Worm (Caenorhabditis elegans) whole organism, L2 larva: ENCODE measurements around the gene F28B4.3.

ENCODE experiments used
- C34F6.9 ChIP-seq: fragments of 150-350 bp; optimal IDR thresholded peaks from 2 replicates; lab custom pipeline; 2014; ENCODE audit warnings: missing biosample characterization, missing genetic modification characterization
- F13H6.1 ChIP-seq: sonication (generic microtip); optimal IDR thresholded peaks from 2 replicates; lab custom pipeline; 2016; ENCODE audit warnings: missing genetic modification characterization, missing compliant biosample characterization
- Y55F3AM.14 ChIP-seq: fragments of 200-800 bp; sonication (Bioruptor generic); optimal IDR thresholded peaks from 2 replicates; lab custom pipeline; 2018; ENCODE audit warnings: mild to moderate bottlenecking, missing genetic modification characterization, missing compliant biosample characterization
- crh-2 ChIP-seq: sonication (generic microtip); optimal IDR thresholded peaks from 2 replicates; lab custom pipeline; 2017; ENCODE audit warnings: missing biosample characterization, missing genetic modification characterization
- dmd-4 ChIP-seq: sonication (generic microtip); optimal IDR thresholded peaks from 2 replicates; lab custom pipeline; 2017; ENCODE audit warnings: missing biosample characterization, missing genetic modification characterization
- elt-3 ChIP-seq: sonication (generic microtip); optimal IDR thresholded peaks from 2 replicates; lab custom pipeline; 2017; ENCODE audit warnings: missing biosample characterization, missing genetic modification characterization
- fos-1 ChIP-seq: fragments of 150-350 bp; optimal IDR thresholded peaks from 2 replicates; lab custom pipeline; 2014; ENCODE audit warnings: missing biosample characterization, missing genetic modification characterization
- lin-11 ChIP-seq: fragments of 150-350 bp; sonication (generic microtip); optimal IDR thresholded peaks from 2 replicates; lab custom pipeline; 2014; ENCODE audit warnings: missing biosample characterization, missing genetic modification characterization, inconsistent platforms, mixed read lengths
- lin-13 ChIP-seq: fragments of 150-350 bp; optimal IDR thresholded peaks from 2 replicates; lab custom pipeline; 2014; ENCODE audit warnings: missing biosample characterization, missing genetic modification reagents, missing genetic modification characterization
- lin-39 ChIP-seq: fragments of 150-350 bp; optimal IDR thresholded peaks from 2 replicates; lab custom pipeline; 2014; ENCODE audit warnings: missing biosample characterization, missing genetic modification reagents, missing genetic modification characterization
- mab-5 ChIP-seq: fragments of 150-350 bp; optimal IDR thresholded peaks from 2 replicates; lab custom pipeline; 2014; ENCODE audit warnings: missing biosample characterization, missing genetic modification characterization
- mbf-1 ChIP-seq: sonication (generic microtip); optimal IDR thresholded peaks from 2 replicates; lab custom pipeline; 2017; ENCODE audit warnings: missing biosample characterization, missing genetic modification characterization
- mdl-1 ChIP-seq, 2 experiments: fragments of 150-350 bp in 1 of 2; sonication (generic microtip) in 1 of 2; optimal IDR thresholded peaks; 2 replicates each; lab custom pipeline; 2017; ENCODE audit warnings: missing biosample characterization in 2 of 2, missing genetic modification characterization in 2 of 2
- nhr-10 ChIP-seq: sonication (generic microtip); optimal IDR thresholded peaks from 2 replicates; lab custom pipeline; 2017; ENCODE audit warnings: missing biosample characterization, missing genetic modification characterization
- nhr-12 ChIP-seq: fragments of 150-350 bp; optimal IDR thresholded peaks from 2 replicates; lab custom pipeline; 2014; ENCODE audit warnings: missing biosample characterization, missing genetic modification characterization
- nhr-129 ChIP-seq: fragments of 150-350 bp; optimal IDR thresholded peaks from 2 replicates; lab custom pipeline; 2014; ENCODE audit warnings: missing biosample characterization, missing genetic modification characterization
- nhr-21 ChIP-seq: fragments of 150-350 bp; optimal IDR thresholded peaks from 2 replicates; lab custom pipeline; 2014; ENCODE audit warnings: missing biosample characterization, missing genetic modification characterization
- nhr-23 ChIP-seq: fragments of 150-350 bp; optimal IDR thresholded peaks from 2 replicates; lab custom pipeline; 2014; ENCODE audit warnings: missing biosample characterization, missing genetic modification reagents, missing genetic modification characterization
- nhr-237 ChIP-seq: fragments of 150-350 bp; optimal IDR thresholded peaks from 2 replicates; lab custom pipeline; 2014; ENCODE audit warnings: missing biosample characterization, missing genetic modification characterization
- nhr-25 ChIP-seq: fragments of 150-350 bp; sonication (generic microtip); optimal IDR thresholded peaks from 3 replicates; lab custom pipeline; 2014; ENCODE audit warnings: missing biosample characterization, missing genetic modification characterization
- peb-1 ChIP-seq: fragments of 150-350 bp; optimal IDR thresholded peaks from 2 replicates; lab custom pipeline; 2014; ENCODE audit warnings: missing biosample characterization, missing genetic modification characterization
- sem-4 ChIP-seq: fragments of 150-350 bp; optimal IDR thresholded peaks from 2 replicates; lab custom pipeline; 2014; ENCODE audit warnings: missing biosample characterization, missing genetic modification reagents, missing genetic modification characterization
- skn-1 ChIP-seq: sonication (generic microtip); optimal IDR thresholded peaks from 2 replicates; lab custom pipeline; 2017; ENCODE audit warnings: missing biosample characterization, missing genetic modification characterization
- sma-3 ChIP-seq: sonication (generic microtip); optimal IDR thresholded peaks from 2 replicates; lab custom pipeline; 2016; ENCODE audit warnings: missing genetic modification reagents, missing genetic modification characterization, missing compliant biosample characterization
- sma-9 ChIP-seq, 2 experiments: fragments of 150-350 bp in 1 of 2; sonication (generic microtip) in 1 of 2; optimal IDR thresholded peaks; 2 replicates each; lab custom pipeline; 2014 to 2016; ENCODE audit warnings: missing genetic modification characterization in 2 of 2, mild to moderate bottlenecking in 1 of 2, missing biosample characterization in 1 of 2, missing compliant biosample characterization in 1 of 2, missing genetic modification reagents in 1 of 2, moderate library complexity in 1 of 2
- unc-62 ChIP-seq: fragments of 150-350 bp; optimal IDR thresholded peaks from 2 replicates; lab custom pipeline; 2014; ENCODE audit warnings: missing biosample characterization, missing genetic modification reagents, missing genetic modification characterization
- zag-1 ChIP-seq: fragments of 150-350 bp; optimal IDR thresholded peaks from 2 replicates; lab custom pipeline; 2014; ENCODE audit warnings: missing biosample characterization, missing genetic modification characterization
- ztf-11 ChIP-seq: sonication (generic microtip); optimal IDR thresholded peaks from 2 replicates; lab custom pipeline; 2017; ENCODE audit warnings: missing biosample characterization, missing genetic modification characterization

The F28B4.3 gene

DNA sequence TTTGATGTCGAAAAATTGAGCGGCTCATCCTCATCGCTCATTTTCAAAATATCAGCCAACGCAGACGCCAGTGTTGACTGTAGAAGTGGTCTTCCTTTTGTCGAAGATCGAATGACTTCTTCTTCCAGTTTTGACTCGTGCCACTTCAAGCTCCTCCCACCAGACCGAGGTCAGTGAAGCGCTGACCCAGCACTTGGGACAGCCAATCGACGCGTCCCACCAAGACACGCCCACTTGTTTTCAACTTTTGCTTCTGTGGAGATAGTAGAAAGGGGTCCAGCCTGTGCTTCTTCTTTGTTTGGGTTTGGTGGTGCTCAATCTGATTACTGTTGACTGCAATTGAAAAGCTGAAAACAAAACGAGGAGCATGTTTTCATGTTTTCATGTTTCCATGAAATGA, 36.0 kb downstream of the F28B4.3 start, which contains the start of gene fax-1:
fax-1 (minus strand) TSS at position 101 of the 400 bp plus-strand sequence.
- TF ChIP-seq sem-4 (tag; lab: Kevin White, UChicago) (no peak), nhr-25 (tag; lab: Kevin White, UChicago) (no peak), unc-62 (GFP tag; lab: Kevin White, UChicago) (no peak), mab-5 (tag; lab: Kevin White, UChicago) (no peak), nhr-23 (tag; lab: Kevin White, UChicago) (no peak)

DNA sequence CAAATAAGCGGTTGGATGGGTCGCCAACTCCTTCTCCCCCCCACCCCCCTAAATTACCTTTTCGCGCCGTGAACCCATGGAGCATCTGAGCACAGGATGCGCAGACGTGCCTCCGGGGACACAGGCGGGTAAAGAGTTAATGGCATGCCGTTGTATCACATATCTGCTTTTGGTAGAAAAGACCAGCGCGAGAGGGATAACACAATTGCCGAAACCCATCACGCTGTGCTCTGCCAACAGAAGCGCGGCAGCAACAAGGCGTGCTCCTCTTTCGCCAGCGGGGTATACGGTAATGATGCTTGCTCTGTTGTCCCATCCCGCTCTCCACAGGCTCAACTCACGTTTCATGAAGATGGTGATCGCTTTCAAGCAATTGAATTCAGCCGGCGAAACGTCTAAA, 37.9 kb downstream of the F28B4.3 start:
- TF ChIP-seq sma-3 (GFP tag; lab: Kevin White, UChicago): no peak
- no peak for TF ChIP-seq skn-1 (tag; lab: Kevin White, UChicago)
- TF ChIP-seq mdl-1 (tag; optimal IDR thresholded peaks at IDR 0.05; lab: Kevin White, UChicago): no peak
- no peak for TF ChIP-seq nhr-21 (tag; lab: Kevin White, UChicago)
- no peak for TF ChIP-seq C34F6.9 (tag; lab: Kevin White, UChicago)
- TF ChIP-seq lin-13: no peak

DNA sequence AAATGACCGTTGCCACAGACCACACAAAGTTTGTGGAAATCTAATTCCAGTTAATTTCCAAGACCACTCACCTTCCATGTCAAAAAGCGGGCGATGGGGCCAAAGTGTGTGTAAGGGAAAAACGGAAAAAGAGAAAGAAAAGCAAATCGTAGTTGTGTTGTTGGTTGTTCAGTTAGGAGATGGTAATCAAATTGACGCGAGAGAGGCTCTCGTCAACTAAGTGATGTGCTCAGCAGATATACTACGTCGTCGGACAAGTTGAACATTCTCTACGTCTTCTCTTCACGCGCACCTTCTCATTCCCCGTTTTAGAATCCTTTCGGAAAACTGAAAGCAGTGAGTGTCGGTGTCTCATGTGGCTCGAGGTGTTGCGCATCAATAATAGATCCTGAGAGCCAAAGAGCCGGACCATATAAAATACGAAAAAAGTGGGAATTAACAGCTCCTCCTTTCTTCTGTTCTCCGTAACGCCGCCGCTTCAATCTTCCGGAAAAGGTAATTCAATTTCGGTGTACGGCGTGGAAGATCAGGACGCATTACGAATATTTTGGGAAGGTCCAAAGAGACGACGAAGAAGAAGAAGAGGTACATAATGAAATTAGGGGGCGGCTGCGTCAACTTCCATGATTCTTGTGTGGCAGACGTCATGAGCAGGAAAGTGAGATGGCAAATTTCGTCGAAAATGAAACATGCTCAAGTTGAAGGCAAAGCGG, 43.7 kb downstream of the F28B4.3 start:
- TF ChIP-seq sem-4 (tag; lab: Kevin White, UChicago) (peak; percentile 30), skn-1 (tag; lab: Kevin White, UChicago) (no peak)

DNA sequence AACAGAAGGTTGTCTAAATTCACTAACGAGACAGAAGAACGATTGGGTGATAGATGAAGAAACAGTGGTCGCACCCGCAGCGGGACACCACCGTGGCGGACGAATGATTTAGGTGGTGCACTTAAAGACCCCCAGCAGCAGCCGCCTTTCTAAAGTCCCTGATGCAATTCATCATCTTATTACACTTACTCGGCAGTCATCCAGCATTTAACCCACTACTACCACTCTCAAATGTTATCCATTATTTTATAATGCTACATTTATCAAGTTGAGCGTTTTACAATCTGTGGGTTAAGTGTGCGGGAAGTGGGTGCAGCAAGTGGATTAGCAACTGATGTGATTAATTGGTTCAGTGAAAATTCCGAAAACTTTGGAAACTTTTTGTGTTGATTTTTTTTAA, 45.0 kb downstream of the F28B4.3 start:
- no peak for TF ChIP-seq elt-3 (tag; lab: Kevin White, UChicago)
- peak; percentile 1 for TF ChIP-seq mab-5 (tag; lab: Kevin White, UChicago)

DNA sequence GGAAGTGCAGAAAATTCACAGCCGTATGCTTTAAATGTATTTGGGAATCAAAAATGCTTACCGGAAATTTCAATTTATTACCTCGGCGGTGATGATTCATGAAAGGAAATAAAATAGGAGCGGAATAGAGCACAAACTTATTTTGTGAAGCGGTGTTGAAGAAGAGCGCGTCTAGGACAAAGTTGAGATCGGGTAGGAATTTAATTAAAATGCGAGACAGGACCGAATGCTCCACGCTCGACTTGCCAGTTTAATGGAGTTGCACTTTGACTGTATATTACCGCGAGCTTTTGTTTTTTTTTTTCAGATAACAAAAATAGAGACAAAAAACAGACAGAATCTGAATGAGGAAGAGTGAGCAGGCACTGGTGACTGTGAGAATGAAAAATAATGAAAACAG, 50.6 kb downstream of the F28B4.3 start:
- TF ChIP-seq sma-9 (GFP tag; optimal IDR thresholded peaks at IDR 0.05; lab: Kevin White, UChicago) (no peak), sma-9 (tag; optimal IDR thresholded peaks at IDR 0.05; lab: Kevin White, UChicago) (no peak), nhr-12 (tag; lab: Kevin White, UChicago) (no peak), sem-4 (tag; lab: Kevin White, UChicago) (no peak), dmd-4 (no peak), lin-39 (no peak), skn-1 (tag; lab: Kevin White, UChicago) (no peak), peb-1 (tag; lab: Kevin White, UChicago) (no peak), fos-1 (tag; lab: Kevin White, UChicago) (no peak), lin-13 (no peak), unc-62 (GFP tag; lab: Kevin White, UChicago) (no peak), sma-3 (GFP tag; lab: Kevin White, UChicago) (no peak), nhr-10 (tag; lab: Kevin White, UChicago) (no peak), F13H6.1 (tag; lab: Kevin White, UChicago) (no peak)

DNA sequence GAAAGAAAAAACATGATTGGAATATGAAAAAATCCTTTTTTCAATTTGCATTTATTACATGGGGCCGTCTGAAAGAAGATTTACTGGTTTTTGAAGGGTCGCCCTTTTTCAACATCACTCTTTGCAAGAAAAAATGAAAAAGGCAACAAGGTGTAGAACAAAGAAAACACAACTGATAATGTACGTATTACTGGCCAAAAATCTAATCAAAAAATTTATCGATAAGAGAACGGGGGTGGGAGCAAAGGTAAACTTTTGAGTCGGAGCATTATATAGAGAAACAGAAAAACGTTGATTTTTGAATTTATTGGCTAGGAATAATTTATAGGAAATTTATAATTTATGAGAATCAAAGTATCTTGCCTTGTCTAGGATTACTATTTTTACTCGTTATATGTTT, 53.3 kb downstream of the F28B4.3 start:
- TF ChIP-seq peb-1 (tag; lab: Kevin White, UChicago) (no peak), lin-13 (no peak), nhr-12 (tag; lab: Kevin White, UChicago) (no peak), crh-2 (tag; lab: Kevin White, UChicago) (no peak), sma-9 (GFP tag; optimal IDR thresholded peaks at IDR 0.05; lab: Kevin White, UChicago) (no peak), sma-9 (tag; optimal IDR thresholded peaks at IDR 0.05; lab: Kevin White, UChicago) (no peak), Y55F3AM.14 (GFP tag; lab: Kevin White, UChicago) (no peak), fos-1 (tag; lab: Kevin White, UChicago) (peak; percentile 60)

DNA sequence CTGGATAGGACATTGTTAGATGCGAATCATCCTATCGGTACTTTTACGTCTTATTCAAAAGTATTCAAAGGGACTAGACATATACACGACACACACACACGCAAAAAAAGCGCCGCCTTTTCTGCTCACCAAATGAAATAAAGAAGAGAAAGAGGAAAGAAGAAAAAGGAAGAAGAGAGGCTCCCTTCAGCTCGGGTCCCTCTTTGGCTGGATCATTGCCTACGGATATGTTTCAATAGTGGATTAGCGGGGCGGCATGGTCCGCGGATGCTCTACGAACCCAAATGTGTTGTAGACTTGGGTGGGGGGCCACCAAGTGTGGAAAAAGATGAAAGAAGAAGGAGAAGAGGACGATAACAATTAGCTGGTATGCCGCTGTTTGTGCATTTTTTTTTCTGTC, 53.8 kb downstream of the F28B4.3 start:
- TF ChIP-seq ztf-11 (tag; lab: Kevin White, UChicago) (no peak), nhr-237 (no peak), elt-3 (tag; lab: Kevin White, UChicago) (no peak), skn-1 (tag; lab: Kevin White, UChicago) (no peak), lin-39 (no peak), mab-5 (tag; lab: Kevin White, UChicago) (no peak), lin-11 (no peak), zag-1 (tag; lab: Kevin White, UChicago) (no peak), nhr-129 (tag; lab: Kevin White, UChicago) (no peak), fos-1 (tag; lab: Kevin White, UChicago) (no peak), F13H6.1 (tag; lab: Kevin White, UChicago) (no peak), mbf-1 (no peak)
